Fruit fly (Drosophila melanogaster): Measurements from ENCODE around the gene spz.
A peak's percentile ranks its signal among the peaks of the same experiment; 100 is the strongest.

spz gene

dm6 chr3R:27069810-27070625 is at the start of gene spz:
Gene spz, minus strand, starts transcription at chr3R:27070070.
- TF ChIP-seq CG9948 (tag; optimal IDR thresholded peaks at IDR 0.05) (no peak), CG13204 (GFP tag; optimal IDR thresholded peaks at IDR 0.05) (peak; percentile 100), CG12605 (GFP tag; IDR thresholded peaks at IDR 0.05) (peak; percentile 38; the same call in 1 of the 2 replicates), fd96Ca (GFP tag; IDR thresholded peaks at IDR 0.05) (peak; percentile 54; the same call in 1 of the 3 replicates), CG34367 (tag; optimal IDR thresholded peaks at IDR 0.05) (no peak), CG8301 (tag; optimal IDR thresholded peaks at IDR 0.05) (no peak), CG17806 (tag; optimal IDR thresholded peaks at IDR 0.05) (no peak), Pif1B (GFP tag; optimal IDR thresholded peaks at IDR 0.05) (peak; percentile 5), CG4496 (GFP tag; IDR thresholded peaks at IDR 0.05) (peak; percentile 69), D1 (tag; optimal IDR thresholded peaks at IDR 0.05) (no peak), gl (tag; optimal IDR thresholded peaks at IDR 0.05) (no peak), rn (GFP tag; IDR thresholded peaks at IDR 0.05) (no peak), Ets98B (GFP tag; IDR thresholded peaks at IDR 0.05) (peak; percentile 47; the same call in 1 of the 2 replicates), CG32121 (GFP tag; IDR thresholded peaks at IDR 0.05) (no peak; the same call in none of the 2 replicates), CG15710 (tag; optimal IDR thresholded peaks at IDR 0.05) (no peak), Pif1A (GFP tag; optimal IDR thresholded peaks at IDR 0.05) (no peak), EcR (GFP tag; optimal IDR thresholded peaks at IDR 0.05) (peak; percentile 48), Snoo (tag; optimal IDR thresholded peaks at IDR 0.05) (no peak), CG10348 (GFP tag; IDR thresholded peaks at IDR 0.05) (no peak)

- TF ChIP-seq Pif1A (GFP tag; optimal IDR thresholded peaks at IDR 0.05) = no peak
- no peak for TF ChIP-seq CG13204 (GFP tag; optimal IDR thresholded peaks at IDR 0.05)
- TF ChIP-seq Ets98B (GFP tag; IDR thresholded peaks at IDR 0.05) = no peak
- no peak for TF ChIP-seq D1 (tag; optimal IDR thresholded peaks at IDR 0.05)
- TF ChIP-seq CG9948 (tag; optimal IDR thresholded peaks at IDR 0.05) = no peak
- no peak for TF ChIP-seq Snoo (tag; optimal IDR thresholded peaks at IDR 0.05)
- no peak for TF ChIP-seq CG8159 (tag; optimal IDR thresholded peaks at IDR 0.05)
Measured at dm6 chr3R:27118346-27118745, 48.5 kb upstream of the spz start, which contains the start of gene CG5882. Gene CG5882, plus strand, starts transcription at chr3R:27118646.

- TF ChIP-seq fd96Ca (GFP tag; IDR thresholded peaks at IDR 0.05) (no peak), Pif1A (GFP tag; optimal IDR thresholded peaks at IDR 0.05) (no peak), CG8301 (tag; optimal IDR thresholded peaks at IDR 0.05) (no peak), CG13204 (GFP tag; optimal IDR thresholded peaks at IDR 0.05) (no peak), CG14655 (GFP tag; optimal IDR thresholded peaks at IDR 0.05) (no peak), CG34367 (tag; optimal IDR thresholded peaks at IDR 0.05) (no peak), CG10348 (GFP tag; IDR thresholded peaks at IDR 0.05) (no peak), Pif1B (GFP tag; optimal IDR thresholded peaks at IDR 0.05) (no peak), CG15710 (tag; optimal IDR thresholded peaks at IDR 0.05) (no peak), CG8159 (tag; optimal IDR thresholded peaks at IDR 0.05) (no peak)
Measured at dm6 chr3R:27116465-27117092, 46.7 kb upstream of the spz start, which contains the start of the genes CG6066 and CG5880. Gene CG6066, minus strand, starts transcription at chr3R:27116707. Gene CG5880, plus strand, starts transcription at chr3R:27116745.

dm6 chr3R:27111784-27112602 is 42.1 kb upstream of the spz start, which contains the start of the genes gb and CG5815:
Gene gb, minus strand, starts transcription at chr3R:27112270.
Gene CG5815, plus strand, starts transcription at chr3R:27112566.
- TF ChIP-seq CG17806 (tag; optimal IDR thresholded peaks at IDR 0.05) (peak; percentile 80), CG15710 (tag; optimal IDR thresholded peaks at IDR 0.05) (peak; percentile 84), CG4496 (GFP tag; IDR thresholded peaks at IDR 0.05) (peak; percentile 94), rn (GFP tag; IDR thresholded peaks at IDR 0.05) (peak; percentile 72; the same call in 1 of the 2 replicates), D1 (tag; optimal IDR thresholded peaks at IDR 0.05) (no peak), gl (tag; optimal IDR thresholded peaks at IDR 0.05) (peak; percentile 54), CG32121 (GFP tag; IDR thresholded peaks at IDR 0.05) (peak; percentile 89), CG8159 (tag; optimal IDR thresholded peaks at IDR 0.05) (no peak), CG8301 (tag; optimal IDR thresholded peaks at IDR 0.05) (peak; percentile 78), EcR (GFP tag; optimal IDR thresholded peaks at IDR 0.05) (peak; percentile 83), Snoo (tag; optimal IDR thresholded peaks at IDR 0.05) (peak; percentile 88), CG13204 (GFP tag; optimal IDR thresholded peaks at IDR 0.05) (no peak), CG9948 (tag; optimal IDR thresholded peaks at IDR 0.05) (peak; percentile 79), CG14655 (GFP tag; optimal IDR thresholded peaks at IDR 0.05) (no peak), CG12605 (GFP tag; IDR thresholded peaks at IDR 0.05) (peak; percentile 70), CG34367 (tag; optimal IDR thresholded peaks at IDR 0.05) (peak; percentile 76), Pif1B (GFP tag; optimal IDR thresholded peaks at IDR 0.05) (no peak), CG10348 (GFP tag; IDR thresholded peaks at IDR 0.05) (peak; percentile 53), Ets98B (GFP tag; IDR thresholded peaks at IDR 0.05) (peak; percentile 90), Pif1A (GFP tag; optimal IDR thresholded peaks at IDR 0.05) (no peak), fd96Ca (GFP tag; IDR thresholded peaks at IDR 0.05) (peak; percentile 96)

- TF ChIP-seq Pif1B (GFP tag; optimal IDR thresholded peaks at IDR 0.05) (no peak), Snoo (tag; optimal IDR thresholded peaks at IDR 0.05) (no peak), CG8159 (tag; optimal IDR thresholded peaks at IDR 0.05) (no peak), EcR (GFP tag; optimal IDR thresholded peaks at IDR 0.05) (no peak), CG15710 (tag; optimal IDR thresholded peaks at IDR 0.05) (no peak), CG9948 (tag; optimal IDR thresholded peaks at IDR 0.05) (no peak), gl (tag; optimal IDR thresholded peaks at IDR 0.05) (no peak), CG34367 (tag; optimal IDR thresholded peaks at IDR 0.05) (no peak), D1 (tag; optimal IDR thresholded peaks at IDR 0.05) (no peak), Pif1A (GFP tag; optimal IDR thresholded peaks at IDR 0.05) (no peak), CG10348 (GFP tag; IDR thresholded peaks at IDR 0.05) (no peak), CG14655 (GFP tag; optimal IDR thresholded peaks at IDR 0.05) (no peak), fd96Ca (GFP tag; IDR thresholded peaks at IDR 0.05) (no peak), rn (GFP tag; IDR thresholded peaks at IDR 0.05) (no peak), Ets98B (GFP tag; IDR thresholded peaks at IDR 0.05) (no peak), CG8301 (tag; optimal IDR thresholded peaks at IDR 0.05) (no peak), CG17806 (tag; optimal IDR thresholded peaks at IDR 0.05) (no peak), CG13204 (GFP tag; optimal IDR thresholded peaks at IDR 0.05) (no peak), CG4496 (GFP tag; IDR thresholded peaks at IDR 0.05) (no peak)
Measured at dm6 chr3R:27109458-27109857, 39.6 kb upstream of the spz start.

All from whole organism, pupa.